Fruit fly (Drosophila melanogaster): ENCODE data around the gene CG31717.
A peak's percentile ranks its signal among the peaks of the same experiment; 100 is the strongest.

Gene CG31717

dm6 chr2L:10265129-10265528 is 14.6 kb downstream of the CG31717 start, which contains the start of gene Mob3:
Gene Mob3, plus strand, starts transcription at chr2L:10265336.
- TF ChIP-seq CG12768 (GFP tag; optimal IDR thresholded peaks at IDR 0.05): no peak
- peak; percentile 28 for TF ChIP-seq CG7101 (tag; optimal IDR thresholded peaks at IDR 0.05)
- TF ChIP-seq kay (GFP tag; ENCODE audit: borderline replicate concordance): peak; percentile 41
- peak; percentile 37 for TF ChIP-seq CG14711 (tag; optimal IDR thresholded peaks at IDR 0.05)
- TF ChIP-seq cic (GFP tag; optimal IDR thresholded peaks at IDR 0.05): no peak
- TF ChIP-seq pad (GFP tag; optimal IDR thresholded peaks at IDR 0.05): no peak

- TF ChIP-seq bab1 (GFP tag; optimal IDR thresholded peaks at IDR 0.05) (no peak), CG7045 (GFP tag; optimal IDR thresholded peaks at IDR 0.05) (no peak), cnc (optimal IDR thresholded peaks at IDR 0.05) (no peak), CG7101 (tag; optimal IDR thresholded peaks at IDR 0.05) (no peak), Crg-1 (GFP tag; optimal IDR thresholded peaks at IDR 0.05) (no peak), CG11617 (GFP tag; optimal IDR thresholded peaks at IDR 0.05) (no peak), toe (GFP tag; optimal IDR thresholded peaks at IDR 0.05) (no peak), Clk (GFP tag; optimal IDR thresholded peaks at IDR 0.05) (no peak), CG33017 (tag; optimal IDR thresholded peaks at IDR 0.05) (no peak), ovo (GFP tag; optimal IDR thresholded peaks at IDR 0.05) (no peak), cic (GFP tag; optimal IDR thresholded peaks at IDR 0.05) (no peak), tj (GFP tag; optimal IDR thresholded peaks at IDR 0.05) (no peak), Mnt (GFP tag; optimal IDR thresholded peaks at IDR 0.05) (no peak), CG5204 (GFP tag; optimal IDR thresholded peaks at IDR 0.05) (no peak), kay (GFP tag; ENCODE audit: borderline replicate concordance) (no peak)
Observed at dm6 chr2L:10266511-10266910, 16.0 kb downstream of the CG31717 start, which contains the start of gene CG4953. Gene CG4953, plus strand, starts transcription at chr2L:10266703.

- TF ChIP-seq pad (GFP tag; optimal IDR thresholded peaks at IDR 0.05) (no peak), cnc (optimal IDR thresholded peaks at IDR 0.05) (no peak), Hr96 (GFP tag; optimal IDR thresholded peaks at IDR 0.05) (no peak), CG33017 (tag; optimal IDR thresholded peaks at IDR 0.05) (no peak), tj (GFP tag; optimal IDR thresholded peaks at IDR 0.05) (no peak), ovo (GFP tag; optimal IDR thresholded peaks at IDR 0.05) (no peak), cic (GFP tag; optimal IDR thresholded peaks at IDR 0.05) (no peak), CG12768 (GFP tag; optimal IDR thresholded peaks at IDR 0.05) (no peak), CG7101 (tag; optimal IDR thresholded peaks at IDR 0.05) (no peak), CG1620 (GFP tag; optimal IDR thresholded peaks at IDR 0.05) (no peak), toe (GFP tag; optimal IDR thresholded peaks at IDR 0.05) (no peak), CG14711 (tag; optimal IDR thresholded peaks at IDR 0.05) (no peak), Crg-1 (GFP tag; optimal IDR thresholded peaks at IDR 0.05) (no peak), CG5204 (GFP tag; optimal IDR thresholded peaks at IDR 0.05) (no peak), Clk (GFP tag; optimal IDR thresholded peaks at IDR 0.05) (no peak), CG7045 (GFP tag; optimal IDR thresholded peaks at IDR 0.05) (no peak), bab1 (GFP tag; optimal IDR thresholded peaks at IDR 0.05) (no peak), CG11617 (GFP tag; optimal IDR thresholded peaks at IDR 0.05) (no peak), kay (GFP tag; ENCODE audit: borderline replicate concordance) (no peak), Mnt (GFP tag; optimal IDR thresholded peaks at IDR 0.05) (no peak)
Observed at dm6 chr2L:10268688-10269087, 18.2 kb downstream of the CG31717 start, which contains the start of gene CG4957. Gene CG4957, plus strand, starts transcription at chr2L:10268872.

- TF ChIP-seq toe (GFP tag; optimal IDR thresholded peaks at IDR 0.05) (no peak), Crg-1 (GFP tag; optimal IDR thresholded peaks at IDR 0.05) (no peak), CG12768 (GFP tag; optimal IDR thresholded peaks at IDR 0.05) (no peak), Hr96 (GFP tag; optimal IDR thresholded peaks at IDR 0.05) (no peak), ovo (GFP tag; optimal IDR thresholded peaks at IDR 0.05) (no peak), CG7101 (tag; optimal IDR thresholded peaks at IDR 0.05) (no peak), CG11617 (GFP tag; optimal IDR thresholded peaks at IDR 0.05) (no peak), CG7045 (GFP tag; optimal IDR thresholded peaks at IDR 0.05) (no peak), Clk (GFP tag; optimal IDR thresholded peaks at IDR 0.05) (no peak), pad (GFP tag; optimal IDR thresholded peaks at IDR 0.05) (no peak), CG5204 (GFP tag; optimal IDR thresholded peaks at IDR 0.05) (no peak), tj (GFP tag; optimal IDR thresholded peaks at IDR 0.05) (no peak), cnc (optimal IDR thresholded peaks at IDR 0.05) (no peak), CG14711 (tag; optimal IDR thresholded peaks at IDR 0.05) (no peak), cic (GFP tag; optimal IDR thresholded peaks at IDR 0.05) (no peak), Mnt (GFP tag; optimal IDR thresholded peaks at IDR 0.05) (no peak), kay (GFP tag; ENCODE audit: borderline replicate concordance) (no peak), bab1 (GFP tag; optimal IDR thresholded peaks at IDR 0.05) (no peak), CG33017 (tag; optimal IDR thresholded peaks at IDR 0.05) (no peak), CG1620 (GFP tag; optimal IDR thresholded peaks at IDR 0.05) (no peak)
Observed at dm6 chr2L:10269854-10270253, 19.3 kb downstream of the CG31717 start, which contains the start of gene Mulk. Gene Mulk, plus strand, starts transcription at chr2L:10270051.

dm6 chr2L:10272224-10272623 is 21.7 kb downstream of the CG31717 start, which contains the start of gene trk:
Gene trk, minus strand, starts transcription at chr2L:10272324.
- TF ChIP-seq CG7101 (tag; optimal IDR thresholded peaks at IDR 0.05): no peak
- no peak for TF ChIP-seq bab1 (GFP tag; optimal IDR thresholded peaks at IDR 0.05)
- TF ChIP-seq CG5204 (GFP tag; optimal IDR thresholded peaks at IDR 0.05): no peak
- no peak for TF ChIP-seq cic (GFP tag; optimal IDR thresholded peaks at IDR 0.05)
- TF ChIP-seq CG11617 (GFP tag; optimal IDR thresholded peaks at IDR 0.05): no peak
- TF ChIP-seq kay (GFP tag; ENCODE audit: borderline replicate concordance): no peak
- TF ChIP-seq pad (GFP tag; optimal IDR thresholded peaks at IDR 0.05): no peak
- no peak for TF ChIP-seq toe (GFP tag; optimal IDR thresholded peaks at IDR 0.05)
- TF ChIP-seq Hr96 (GFP tag; optimal IDR thresholded peaks at IDR 0.05): no peak
- TF ChIP-seq CG1620 (GFP tag; optimal IDR thresholded peaks at IDR 0.05): no peak
- no peak for TF ChIP-seq Crg-1 (GFP tag; optimal IDR thresholded peaks at IDR 0.05)
- TF ChIP-seq CG7045 (GFP tag; optimal IDR thresholded peaks at IDR 0.05): no peak
- TF ChIP-seq cnc (optimal IDR thresholded peaks at IDR 0.05): no peak
- TF ChIP-seq CG33017 (tag; optimal IDR thresholded peaks at IDR 0.05): no peak
- TF ChIP-seq Clk (GFP tag; optimal IDR thresholded peaks at IDR 0.05): no peak
- no peak for TF ChIP-seq ovo (GFP tag; optimal IDR thresholded peaks at IDR 0.05)
- TF ChIP-seq Mnt (GFP tag; optimal IDR thresholded peaks at IDR 0.05): no peak
- TF ChIP-seq CG12768 (GFP tag; optimal IDR thresholded peaks at IDR 0.05): no peak
- TF ChIP-seq tj (GFP tag; optimal IDR thresholded peaks at IDR 0.05): no peak
- TF ChIP-seq CG14711 (tag; optimal IDR thresholded peaks at IDR 0.05): no peak

- peak; percentile 25 for TF ChIP-seq tj (GFP tag; optimal IDR thresholded peaks at IDR 0.05)
- peak; percentile 15 for TF ChIP-seq CG7101 (tag; optimal IDR thresholded peaks at IDR 0.05)
- TF ChIP-seq bab1 (GFP tag; optimal IDR thresholded peaks at IDR 0.05): peak; percentile 63
- peak; percentile 29 for TF ChIP-seq CG12768 (GFP tag; optimal IDR thresholded peaks at IDR 0.05)
- peak; percentile 50 for TF ChIP-seq CG11617 (GFP tag; optimal IDR thresholded peaks at IDR 0.05)
- TF ChIP-seq CG33017 (tag; optimal IDR thresholded peaks at IDR 0.05): no peak
- TF ChIP-seq Hr96 (GFP tag; optimal IDR thresholded peaks at IDR 0.05): no peak
- peak; percentile 68 for TF ChIP-seq CG7045 (GFP tag; optimal IDR thresholded peaks at IDR 0.05)
- peak; percentile 45 for TF ChIP-seq kay (GFP tag; ENCODE audit: borderline replicate concordance)
- TF ChIP-seq CG14711 (tag; optimal IDR thresholded peaks at IDR 0.05): peak; percentile 64
Observed at dm6 chr2L:10276436-10276835, 25.9 kb downstream of the CG31717 start.

All from whole organism, adult.